Worm (Caenorhabditis elegans) whole organism, L4/young adult: ENCODE data around the gene srh-73.

Source experiments
- W03F9.2 ChIP-seq: fragments of 150-350 bp; optimal IDR thresholded peaks from 2 replicates; lab custom pipeline; 2014; ENCODE audit warnings: missing biosample characterization, missing genetic modification characterization
- him-1 ChIP-seq: sonication (generic microtip); optimal IDR thresholded peaks from 2 replicates; lab custom pipeline; 2016; ENCODE audit warnings: missing genotype, missing genetic modification reagents, missing genetic modification characterization, missing compliant biosample characterization

DNA sequence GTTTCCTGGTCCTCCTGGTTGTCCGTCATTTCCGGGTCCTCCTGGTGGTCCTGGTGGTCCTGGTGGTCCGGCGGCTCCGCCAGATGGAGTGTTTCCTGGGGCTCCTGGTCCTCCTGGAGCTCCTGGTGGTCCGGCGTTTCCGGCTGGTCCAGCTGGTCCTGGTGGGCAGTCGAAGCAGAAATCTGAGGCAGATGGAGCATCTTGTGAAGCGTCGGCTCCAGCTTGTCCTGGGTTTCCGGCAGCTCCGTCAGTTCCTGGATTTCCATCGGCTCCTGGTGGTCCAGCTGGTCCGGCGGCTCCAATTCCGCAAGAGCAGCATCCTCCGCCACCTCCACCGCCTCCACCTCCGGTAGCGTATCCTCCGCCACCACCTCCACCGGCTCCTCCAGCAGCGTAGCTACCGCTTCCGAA lies 17.9 kb upstream of the srh-73 start:
- TF ChIP-seq him-1 (tag; lab: Kevin White, UChicago) (no peak), W03F9.2 (no peak)
